Worm (Caenorhabditis elegans): ENCODE measurements around the gene coq-6.

coq-6 gene

ce11 chrV:9338452-9338851 lies 1.9 kb downstream of the coq-6 start (continued):
- TF ChIP-seq mes-2 (tag; optimal IDR thresholded peaks at IDR 0.05; ENCODE audit: poor library complexity, severe bottlenecking) (peak; percentile 64), zag-1 (tag; optimal IDR thresholded peaks at IDR 0.05) (no peak), Y105C5A.15 (GFP tag; IDR thresholded peaks at IDR 0.05) (no peak), daf-19 (GFP tag; conservative IDR thresholded peaks at IDR 0.05) (no peak), nhr-42 (GFP tag; IDR thresholded peaks at IDR 0.05) (peak; percentile 73; the same call in 1 of the 2 replicates), dpl-1 (GFP tag; optimal IDR thresholded peaks at IDR 0.05) (no peak), nhr-6 (tag; optimal IDR thresholded peaks at IDR 0.05) (no peak), madf-9 (GFP tag; conservative IDR thresholded peaks at IDR 0.05) (no peak), lin-13 (GFP tag; optimal IDR thresholded peaks at IDR 0.05) (no peak), tra-1 (GFP tag; IDR thresholded peaks at IDR 0.05) (no peak), lin-15B (tag; optimal IDR thresholded peaks at IDR 0.05) (no peak), mxl-2 (GFP tag; conservative IDR thresholded peaks at IDR 0.05) (no peak), aha-1 (tag) (peak; percentile 96), zip-11 (GFP tag; IDR thresholded peaks at IDR 0.05) (no peak), jun-1 (tag; optimal IDR thresholded peaks at IDR 0.05) (no peak), egl-43 (GFP tag; IDR thresholded peaks at IDR 0.05) (peak; percentile 71), ceh-28 (tag; optimal IDR thresholded peaks at IDR 0.05) (no peak), Y48G9A.11 (GFP tag; IDR thresholded peaks at IDR 0.05) (no peak), daf-8 (GFP tag; IDR thresholded peaks at IDR 0.05) (no peak), rbr-2 (tag; optimal IDR thresholded peaks at IDR 0.05) (no peak), hlh-30 (tag; optimal IDR thresholded peaks at IDR 0.05; ENCODE audit: insufficient read depth) (no peak), ces-1 (GFP tag; optimal IDR thresholded peaks at IDR 0.05) (no peak), fkh-10 (GFP tag; optimal IDR thresholded peaks at IDR 0.05) (no peak), vab-7 (GFP tag; IDR thresholded peaks at IDR 0.05) (no peak), pqm-1 (tag; optimal IDR thresholded peaks at IDR 0.05) (no peak), ceh-82 (tag; optimal IDR thresholded peaks at IDR 0.05) (no peak), fos-1 (tag; optimal IDR thresholded peaks at IDR 0.05) (no peak), unc-62 (GFP tag; optimal IDR thresholded peaks at IDR 0.05 in 1 of 2) (no peak), unc-62 (tag; optimal IDR thresholded peaks at IDR 0.05) (no peak), dve-1 (tag; optimal IDR thresholded peaks at IDR 0.05; ENCODE audit: insufficient read depth) (no peak), ztf-11 (tag; optimal IDR thresholded peaks at IDR 0.05) (no peak), madf-5 (GFP tag; IDR thresholded peaks at IDR 0.05) (no peak), F49E8.2 (tag; optimal IDR thresholded peaks at IDR 0.05; ENCODE audit: borderline replicate concordance) (no peak), duxl-1 (tag; optimal IDR thresholded peaks at IDR 0.05; ENCODE audit: poor library complexity) (peak; percentile 71), lin-38 (GFP tag; IDR thresholded peaks at IDR 0.05) (peak; percentile 41; the same call in 1 of the 2 replicates), unc-130 (GFP tag; optimal IDR thresholded peaks at IDR 0.05) (no peak), daf-12 (tag; optimal IDR thresholded peaks at IDR 0.05) (no peak), daf-16 (GFP tag; optimal IDR thresholded peaks at IDR 0.05) (no peak), daf-16 (tag; optimal IDR thresholded peaks at IDR 0.05) (peak; percentile 29), hif-1 (tag; optimal IDR thresholded peaks at IDR 0.05) (peak in 1 of 2 experiments; percentile 32)

- TF ChIP-seq egl-43 (GFP tag; IDR thresholded peaks at IDR 0.05), result peak; percentile 81
- 0 out of 2 replicates have a peak, but pooled peaks have one; percentile 37 for TF ChIP-seq mdt-29 (GFP tag; IDR thresholded peaks at IDR 0.05)
- peak; percentile 69; the same call in 1 of the 2 replicates for TF ChIP-seq zfp-3 (GFP tag; conservative IDR thresholded peaks at IDR 0.05)
- peak; percentile 42; the same call in 1 of the 2 replicates for TF ChIP-seq lin-38 (GFP tag; IDR thresholded peaks at IDR 0.05)
- TF ChIP-seq zip-11 (GFP tag; IDR thresholded peaks at IDR 0.05), result 0 out of 2 replicates have a peak, but pooled peaks have one; percentile 47
- TF ChIP-seq madf-5 (GFP tag; IDR thresholded peaks at IDR 0.05), result 0 out of 4 replicates have a peak, but pooled peaks of 1 of the 2 experiments have one; percentile 55
- TF ChIP-seq mxl-2 (GFP tag; conservative IDR thresholded peaks at IDR 0.05), result peak; percentile 30; the same call in 1 of the 2 replicates
- peak; percentile 65 for TF ChIP-seq T26A8.4 (GFP tag; IDR thresholded peaks at IDR 0.05)
- 0 out of 2 replicates have a peak, but pooled peaks have one; percentile 8 for TF ChIP-seq F26F4.8 (GFP tag; conservative IDR thresholded peaks at IDR 0.05)
These were observed 2.7 kb downstream of the coq-6 start for ce11 chrV:9339292-9339691.

Data from whole organism, L4 larva.